Worm (Caenorhabditis elegans): ENCODE results near the gene apt-9.

ce11 chrX:11047183-11047582 lies 21.1 kb upstream of the apt-9 start, which contains the start of gene clc-1:
- TF ChIP-seq nhr-71 (tag; optimal IDR thresholded peaks at IDR 0.05) (peak; percentile 1), lin-13 (GFP tag; optimal IDR thresholded peaks at IDR 0.05) (no peak)
